Fruit fly (Drosophila melanogaster) whole organism, embryonic: ENCODE measurements around the gene GstZ1.
A peak's percentile ranks its signal among the peaks of the same experiment; 100 is the strongest.

Source experiments
- BEAF-32 ChIP-seq: fragments of 200-800 bp; sonication (Bioruptor generic); optimal IDR thresholded peaks from 3 replicates; lab custom pipeline; 2017; ENCODE audit warnings: missing biosample characterization, missing genetic modification characterization, mild to moderate bottlenecking, moderate library complexity, missing genetic modification reagents
- Bgb ChIP-seq: fragments of 200-800 bp; sonication (Bioruptor generic); IDR thresholded peaks from 2 replicates; pipeline ENCODE4 v1.3.6; 2022; ENCODE audit warnings: missing biosample characterization, missing genetic modification characterization; ENCODE audit not compliant: partially characterized antibody
- Blimp-1 ChIP-seq: fragments of 200-800 bp; sonication (Bioruptor generic); optimal IDR thresholded peaks from 3 replicates; lab custom pipeline; 2018; ENCODE audit warnings: missing biosample characterization, missing genetic modification characterization, mild to moderate bottlenecking, moderate library complexity, missing genetic modification reagents
- CG11398 ChIP-seq: fragments of 200-800 bp; sonication (Bioruptor generic); optimal IDR thresholded peaks from 2 replicates; lab custom pipeline; 2016; ENCODE audit warnings: missing biosample characterization, missing genetic modification characterization
- CG11456 ChIP-seq: fragments of 200-800 bp; sonication (Bioruptor generic); IDR thresholded peaks from 3 replicates; pipeline ENCODE4 v1.3.6; 2022; ENCODE audit warnings: missing biosample characterization, missing genetic modification characterization
- CG11504 ChIP-seq: fragments of 200-800 bp; sonication (Bioruptor generic); optimal IDR thresholded peaks from 3 replicates; lab custom pipeline; 2019; ENCODE audit warnings: missing biosample characterization, mild to moderate bottlenecking, missing genetic modification characterization, moderate library complexity
- CG12236 ChIP-seq: fragments of 200-800 bp; sonication (Bioruptor generic); optimal IDR thresholded peaks from 2 replicates; lab custom pipeline; 2016; ENCODE audit warnings: missing biosample characterization, missing genetic modification characterization
- CG13287 ChIP-seq: fragments of 200-800 bp; sonication (Bioruptor generic); IDR thresholded peaks from 2 replicates; pipeline ENCODE4 v1.3.6; 2022; ENCODE audit warnings: missing biosample characterization, missing genetic modification characterization; ENCODE audit not compliant: partially characterized antibody
- CG14050 ChIP-seq: fragments of 200-800 bp; sonication (Bioruptor generic); IDR thresholded peaks from 3 replicates; pipeline ENCODE4 v1.3.6; 2022; ENCODE audit warnings: missing biosample characterization, missing genetic modification characterization
- CG1647 ChIP-seq: fragments of 200-800 bp; sonication (Bioruptor generic); optimal IDR thresholded peaks from 3 replicates; lab custom pipeline; 2016; ENCODE audit warnings: missing biosample characterization, missing genetic modification characterization
- CG17829 ChIP-seq: fragments of 200-800 bp; optimal IDR thresholded peaks from 2 replicates; lab custom pipeline; 2019; ENCODE audit warnings: missing biosample characterization, mild to moderate bottlenecking, missing genetic modification characterization, moderate library complexity
- CG18262 ChIP-seq: fragments of 200-800 bp; optimal IDR thresholded peaks from 3 replicates; lab custom pipeline; 2019; ENCODE audit warnings: missing biosample characterization, mild to moderate bottlenecking, missing genetic modification characterization, moderate library complexity
- CG18619 ChIP-seq: fragments of 200-800 bp; sonication (Bioruptor generic); optimal IDR thresholded peaks from 3 replicates; lab custom pipeline; 2017; ENCODE audit warnings: missing biosample characterization, mild to moderate bottlenecking, missing genetic modification characterization
- CG2129 ChIP-seq: fragments of 200-800 bp; sonication (Bioruptor generic); IDR thresholded peaks from 2 replicates; pipeline ENCODE4 v1.3.6; 2022; ENCODE audit warnings: missing biosample characterization, missing genetic modification characterization; ENCODE audit not compliant: partially characterized antibody
- CG30020 ChIP-seq: fragments of 200-800 bp; optimal IDR thresholded peaks from 2 replicates; lab custom pipeline; 2019; ENCODE audit warnings: missing biosample characterization, mild to moderate bottlenecking, missing genetic modification characterization, moderate library complexity
- CG31365 ChIP-seq: fragments of 200-800 bp; sonication (Bioruptor generic); optimal IDR thresholded peaks from 2 replicates; lab custom pipeline; 2018; ENCODE audit warnings: missing biosample characterization, mild to moderate bottlenecking, missing genetic modification characterization
- CG33557 ChIP-seq: fragments of 200-800 bp; sonication (Bioruptor generic); optimal IDR thresholded peaks from 2 replicates; lab custom pipeline; 2019; ENCODE audit warnings: missing biosample characterization, mild to moderate bottlenecking, missing genetic modification characterization, moderate library complexity
- CG34224 ChIP-seq: fragments of 200-800 bp; sonication (Bioruptor generic); IDR thresholded peaks from 3 replicates; pipeline ENCODE4 v1.3.6; 2022; ENCODE audit warnings: missing biosample characterization, missing genetic modification characterization; ENCODE audit not compliant: partially characterized antibody
- CG3995 ChIP-seq: fragments of 200-800 bp; sonication (Bioruptor generic); optimal IDR thresholded peaks from 3 replicates; lab custom pipeline; 2016; ENCODE audit warnings: missing biosample characterization, missing genetic modification characterization
- CG6854 ChIP-seq: fragments of 200-800 bp; sonication (Bioruptor generic); optimal IDR thresholded peaks from 3 replicates; lab custom pipeline; 2017; ENCODE audit warnings: missing biosample characterization, mild to moderate bottlenecking, missing genetic modification characterization
- CG7271 ChIP-seq: fragments of 200-800 bp; sonication (Bioruptor generic); optimal IDR thresholded peaks from 2 replicates; lab custom pipeline; 2018; ENCODE audit warnings: missing biosample characterization, mild to moderate bottlenecking, missing genetic modification characterization, moderate library complexity
- CG7786 ChIP-seq: fragments of 200-800 bp; sonication (Bioruptor generic); optimal IDR thresholded peaks from 2 replicates; lab custom pipeline; 2016; ENCODE audit warnings: missing biosample characterization, missing genetic modification characterization
- CG8290 ChIP-seq, 3 experiments: fragments of 200-800 bp; sonication (Bioruptor generic); optimal IDR thresholded peaks; 2 replicates each; lab custom pipeline; 2016 to 2019; ENCODE audit warnings: missing biosample characterization in 3 of 3, missing genetic modification characterization in 3 of 3, mild to moderate bottlenecking in 2 of 3, moderate library complexity in 1 of 3
- CG8765 ChIP-seq: fragments of 200-800 bp; sonication (Bioruptor generic); IDR thresholded peaks from 2 replicates; pipeline ENCODE4 v1.3.6; 2022; ENCODE audit warnings: missing biosample characterization, missing genetic modification characterization
- GATAe ChIP-seq: fragments of 200-800 bp; sonication (Bioruptor generic); conservative IDR thresholded peaks from 2 replicates; pipeline ENCODE4 v1.3.6; 2022; ENCODE audit warnings: missing biosample characterization, missing genetic modification characterization
- H15 ChIP-seq: fragments of 200-800 bp; sonication (Bioruptor generic); IDR thresholded peaks from 3 replicates; pipeline ENCODE4 v1.3.6; 2022; ENCODE audit warnings: missing biosample characterization, missing genetic modification characterization
- MTF-1 ChIP-seq: fragments of 200-800 bp; sonication (Bioruptor generic); optimal IDR thresholded peaks from 2 replicates; lab custom pipeline; 2018; ENCODE audit warnings: missing biosample characterization, mild to moderate bottlenecking, missing genetic modification characterization, borderline replicate concordance
- Mrtf ChIP-seq: fragments of 200-800 bp; sonication (Bioruptor generic); IDR thresholded peaks from 3 replicates; pipeline ENCODE4 v1.3.6; 2022; ENCODE audit warnings: missing biosample characterization, missing genetic modification characterization
- NFAT ChIP-seq: fragments of 200-800 bp; sonication (Bioruptor generic); IDR thresholded peaks from 2 replicates; pipeline ENCODE4 v1.3.6; 2022; ENCODE audit warnings: missing biosample characterization, missing genetic modification characterization
- Neu2 ChIP-seq: fragments of 200-800 bp; sonication (Bioruptor generic); optimal IDR thresholded peaks from 3 replicates; lab custom pipeline; 2016; ENCODE audit warnings: missing biosample characterization, missing genetic modification characterization, borderline replicate concordance
- Sin3A ChIP-seq: fragments of >200 bp; optimal IDR thresholded peaks from 2 replicates; lab custom pipeline; 2018
- Sry-δ ChIP-seq: fragments of 200-800 bp; sonication (Bioruptor generic); optimal IDR thresholded peaks from 2 replicates; lab custom pipeline; 2016; ENCODE audit warnings: missing biosample characterization, missing genetic modification characterization
- TFAM ChIP-seq: fragments of 200-800 bp; sonication (Bioruptor generic); optimal IDR thresholded peaks from 2 replicates; lab custom pipeline; 2017; ENCODE audit warnings: missing biosample characterization, missing genetic modification characterization, inconsistent platforms
- Vsx1 ChIP-seq: fragments of 200-800 bp; sonication (Bioruptor generic); optimal IDR thresholded peaks from 2 replicates; lab custom pipeline; 2017; ENCODE audit warnings: missing biosample characterization, mild to moderate bottlenecking, missing genetic modification characterization, missing genetic modification reagents
- amos ChIP-seq: fragments of 200-800 bp; sonication (Bioruptor generic); IDR thresholded peaks from 2 replicates; pipeline ENCODE4 v1.3.6; 2022; ENCODE audit warnings: missing biosample characterization, missing genetic modification characterization; ENCODE audit not compliant: partially characterized antibody
- az2 ChIP-seq: fragments of 200-800 bp; sonication (Bioruptor generic); optimal IDR thresholded peaks from 3 replicates; lab custom pipeline; 2016; ENCODE audit warnings: missing biosample characterization, missing genetic modification characterization
- crp ChIP-seq, 2 experiments: fragments of 200-800 bp; sonication (Bioruptor generic); optimal IDR thresholded peaks; 2 replicates in 1 of 2; 3 replicates in 1 of 2; lab custom pipeline; 2017; ENCODE audit warnings: missing biosample characterization in 2 of 2, missing genetic modification characterization in 2 of 2, mild to moderate bottlenecking in 1 of 2, moderate library complexity in 1 of 2
- gem ChIP-seq: fragments of 200-800 bp; sonication (Bioruptor generic); optimal IDR thresholded peaks from 2 replicates; lab custom pipeline; 2019; ENCODE audit warnings: missing biosample characterization, mild to moderate bottlenecking, missing genetic modification characterization, moderate library complexity
- hbn ChIP-seq: fragments of 200-800 bp; sonication (Bioruptor generic); IDR thresholded peaks from 2 replicates; pipeline ENCODE4 v1.3.6; 2022; ENCODE audit warnings: missing biosample characterization, missing genetic modification characterization; ENCODE audit not compliant: partially characterized antibody
- insv ChIP-seq, 2 experiments: fragments of 200-800 bp; sonication (Bioruptor generic); optimal IDR thresholded peaks; 3 replicates each; lab custom pipeline; 2016 to 2018; ENCODE audit warnings: missing biosample characterization in 2 of 2, missing genetic modification characterization in 2 of 2
- mld ChIP-seq: fragments of 200-800 bp; sonication (Bioruptor generic); IDR thresholded peaks from 3 replicates; pipeline ENCODE4 v1.3.6; 2022; ENCODE audit warnings: missing biosample characterization, missing genetic modification characterization; ENCODE audit not compliant: partially characterized antibody
- nerfin-2 ChIP-seq: fragments of 200-800 bp; sonication (Bioruptor generic); IDR thresholded peaks from 2 replicates; pipeline ENCODE4 v1.3.6; 2022; ENCODE audit warnings: missing biosample characterization, missing genetic modification characterization; ENCODE audit not compliant: partially characterized antibody
- pb ChIP-seq: fragments of 200-800 bp; sonication (Bioruptor generic); optimal IDR thresholded peaks from 3 replicates; lab custom pipeline; 2016; ENCODE audit warnings: missing biosample characterization, missing genetic modification characterization
- phol ChIP-seq: fragments of 200-800 bp; sonication (Bioruptor generic); optimal IDR thresholded peaks from 3 replicates; lab custom pipeline; 2018; ENCODE audit warnings: missing biosample characterization, mild to moderate bottlenecking, missing genetic modification characterization, moderate library complexity
- pita ChIP-seq: fragments of 200-800 bp; sonication (Bioruptor generic); optimal IDR thresholded peaks from 2 replicates; lab custom pipeline; 2017; ENCODE audit warnings: missing biosample characterization, mild to moderate bottlenecking, missing genetic modification characterization
- psq ChIP-seq: fragments of 200-800 bp; sonication (Bioruptor generic); optimal IDR thresholded peaks from 2 replicates; lab custom pipeline; 2017; ENCODE audit warnings: missing biosample characterization, missing genetic modification characterization
- pzg ChIP-seq: fragments of 200-800 bp; sonication (Bioruptor generic); optimal IDR thresholded peaks from 3 replicates; lab custom pipeline; 2018; ENCODE audit warnings: missing biosample characterization, mild to moderate bottlenecking, missing genetic modification characterization, moderate library complexity
- sna ChIP-seq: fragments of 200-800 bp; sonication (Bioruptor generic); IDR thresholded peaks from 2 replicates; pipeline ENCODE4 v1.3.6; 2022; ENCODE audit warnings: missing biosample characterization, missing genetic modification characterization; ENCODE audit not compliant: partially characterized antibody
- vfl ChIP-seq: fragments of 200-800 bp; sonication (Bioruptor generic); optimal IDR thresholded peaks from 2 replicates; lab custom pipeline; 2016; ENCODE audit warnings: missing biosample characterization, missing genetic modification characterization

GstZ1 gene

DNA sequence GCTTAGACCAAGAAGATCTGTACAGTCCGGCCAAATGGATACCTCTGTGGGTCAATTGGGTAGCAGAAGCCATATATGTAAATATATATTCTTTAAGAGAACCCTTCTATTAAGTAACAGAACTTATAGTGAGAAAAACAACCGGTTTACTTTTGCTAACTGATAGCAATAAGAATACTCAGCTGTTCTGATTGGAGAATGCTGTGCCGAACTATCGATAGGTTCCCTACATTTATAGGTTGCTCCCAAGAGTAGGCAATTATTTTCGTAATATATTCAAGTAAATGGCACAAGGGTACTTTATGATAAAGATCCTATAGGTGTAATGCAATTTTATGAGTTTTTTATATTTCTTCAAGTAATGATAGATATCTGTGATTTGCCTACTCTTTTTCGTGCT is at the start of gene GstZ1:
Gene GstZ1, minus strand, starts transcription at position 174 of the 400 bp plus-strand sequence.
- TF ChIP-seq psq (GFP tag; lab: Kevin White, UChicago), result no peak
- TF ChIP-seq Neu2 (GFP tag; lab: Kevin White, UChicago), result no peak
- TF ChIP-seq hbn (GFP tag; lab: Robert Waterston, UW), result peak; percentile 74
- TF ChIP-seq CG13287, result peak; percentile 86
- TF ChIP-seq gem, result no peak
- peak; percentile 15 for TF ChIP-seq CG18262
- peak; percentile 25 for TF ChIP-seq Sry-δ (GFP tag; lab: Kevin White, UChicago)
- no peak for TF ChIP-seq Blimp-1 (GFP tag; lab: Kevin White, UChicago)
- TF ChIP-seq CG2129 (GFP tag; lab: Robert Waterston, UW), result peak; percentile 38; the same call in 1 of the 2 replicates
- TF ChIP-seq CG30020, result no peak
- TF ChIP-seq pb (GFP tag; lab: Kevin White, UChicago), result no peak
- peak; percentile 70 to 97 for TF ChIP-seq insv (GFP tag; optimal IDR thresholded peaks at IDR 0.05; lab: Kevin White, UChicago)
- no peak for TF ChIP-seq NFAT (GFP tag; lab: Robert Waterston, UW)
- TF ChIP-seq pita (GFP tag; lab: Kevin White, UChicago), result no peak
- TF ChIP-seq CG14050 (GFP tag; lab: Robert Waterston, UW), result no peak
- peak; percentile 72 for TF ChIP-seq BEAF-32 (GFP tag; lab: Kevin White, UChicago)
- TF ChIP-seq Bgb (GFP tag; lab: Robert Waterston, UW), result peak; percentile 69
- TF ChIP-seq GATAe (GFP tag; lab: Robert Waterston, UW), result no peak
- TF ChIP-seq CG34224 (GFP tag; lab: Robert Waterston, UW), result peak; percentile 82
- TF ChIP-seq CG33557 (GFP tag; lab: Kevin White, UChicago), result no peak
- TF ChIP-seq sna, result 0 out of 2 replicates have a peak, but pooled peaks have one; percentile 53
- no peak for TF ChIP-seq CG11456 (GFP tag; lab: Robert Waterston, UW)
- TF ChIP-seq CG11504, result no peak
- TF ChIP-seq CG6854 (GFP tag; lab: Kevin White, UChicago), result no peak
- no peak for TF ChIP-seq nerfin-2 (GFP tag; lab: Robert Waterston, UW)
- no peak for TF ChIP-seq CG7786 (GFP tag; lab: Kevin White, UChicago)
- no peak for TF ChIP-seq CG12236 (GFP tag; lab: Kevin White, UChicago)
- TF ChIP-seq CG8765 (GFP tag; lab: Robert Waterston, UW), result no peak
- TF ChIP-seq CG3995 (GFP tag; lab: Kevin White, UChicago), result peak; percentile 94
- no peak for TF ChIP-seq MTF-1 (GFP tag; lab: Kevin White, UChicago)
- peak; percentile 4 to 83 for TF ChIP-seq crp (GFP tag; optimal IDR thresholded peaks at IDR 0.05; lab: Kevin White, UChicago)
- TF ChIP-seq CG1647 (GFP tag; lab: Kevin White, UChicago), result no peak
- TF ChIP-seq H15 (GFP tag; lab: Robert Waterston, UW), result no peak
- TF ChIP-seq amos, result no peak; the same call in 1 of the 2 replicates
- no peak for TF ChIP-seq TFAM (GFP tag; lab: Kevin White, UChicago)
- TF ChIP-seq Sin3A, result no peak
- TF ChIP-seq CG17829 (tag; lab: Kevin White, UChicago), result no peak
- no peak for TF ChIP-seq CG7271
- TF ChIP-seq CG31365 (tag; lab: Kevin White, UChicago), result no peak
- TF ChIP-seq Mrtf, result no peak
- TF ChIP-seq Vsx1, result no peak
- no peak for TF ChIP-seq phol (tag; lab: Kevin White, UChicago)
- TF ChIP-seq pzg (GFP tag; lab: Kevin White, UChicago), result peak; percentile 33
- no peak for TF ChIP-seq CG11398 (GFP tag; lab: Kevin White, UChicago)
- peak; percentile 64; the same call in 1 of the 3 replicates for TF ChIP-seq mld (GFP tag; lab: Robert Waterston, UW)
- TF ChIP-seq CG8290 (GFP tag; optimal IDR thresholded peaks at IDR 0.05; lab: Kevin White, UChicago), result no peak
- no peak for TF ChIP-seq CG8290 (tag; optimal IDR thresholded peaks at IDR 0.05; lab: Kevin White, UChicago)
- no peak for TF ChIP-seq CG18619 (GFP tag; lab: Kevin White, UChicago)
- TF ChIP-seq az2 (GFP tag; lab: Kevin White, UChicago), result no peak
- TF ChIP-seq vfl (GFP tag; lab: Kevin White, UChicago), result no peak
